Worm (Caenorhabditis elegans) whole organism, young adult: ENCODE measurements around the gene F43C11.16.

Experiments used
- D2030.7 ChIP-seq: fragments of 200-800 bp; sonication (Bioruptor generic); IDR thresholded peaks from 2 replicates; pipeline ENCODE4 v1.3.6; 2022; ENCODE audit warnings: missing genetic modification reagents, missing genetic modification characterization, missing compliant biosample characterization
- F10E7.11 ChIP-seq: sonication (generic microtip); optimal IDR thresholded peaks from 2 replicates; lab custom pipeline; 2017; ENCODE audit warnings: mild to moderate bottlenecking, missing genetic modification characterization, moderate library complexity, missing compliant biosample characterization
- F22D6.2 ChIP-seq: sonication (generic microtip); optimal IDR thresholded peaks from 2 replicates; lab custom pipeline; 2016; ENCODE audit warnings: mild to moderate bottlenecking, missing genetic modification characterization, missing compliant biosample characterization
- F49E8.2 ChIP-seq: sonication (generic microtip); optimal IDR thresholded peaks from 3 replicates; lab custom pipeline; 2017; ENCODE audit warnings: missing genetic modification characterization, mild to moderate bottlenecking, missing compliant biosample characterization, antibody characterized with exemption, moderate library complexity; ENCODE audit not compliant: insufficient read depth
- F57C9.4 ChIP-seq: sonication (generic microtip); optimal IDR thresholded peaks from 2 replicates; lab custom pipeline; 2017; ENCODE audit warnings: mild to moderate bottlenecking, missing genetic modification characterization, missing compliant biosample characterization
- T26A5.8 ChIP-seq: sonication (generic microtip); optimal IDR thresholded peaks from 2 replicates; lab custom pipeline; 2016; ENCODE audit warnings: missing genetic modification characterization, missing compliant biosample characterization
- Y53G8AR.9 ChIP-seq: fragments of 200-800 bp; sonication (Bioruptor generic); conservative IDR thresholded peaks from 2 replicates; pipeline ENCODE4 v1.3.6; 2022; ENCODE audit warnings: missing genetic modification reagents, missing genetic modification characterization, missing compliant biosample characterization
- athp-1 ChIP-seq: sonication (generic microtip); optimal IDR thresholded peaks from 2 replicates; lab custom pipeline; 2017; ENCODE audit warnings: mild to moderate bottlenecking, missing genetic modification characterization, missing compliant biosample characterization
- attf-6 ChIP-seq: fragments of 200-800 bp; sonication (Bioruptor generic); IDR thresholded peaks from 2 replicates; pipeline ENCODE4 v1.3.6; 2022; ENCODE audit warnings: missing genetic modification reagents, missing genetic modification characterization, missing compliant biosample characterization
- bed-2 ChIP-seq: fragments of 200-800 bp; sonication (Bioruptor generic); IDR thresholded peaks from 2 replicates; pipeline ENCODE4 v1.3.6; 2022; ENCODE audit warnings: missing genetic modification reagents, missing genetic modification characterization, missing compliant biosample characterization
- ccch-3 ChIP-seq: fragments of 200-800 bp; sonication (Bioruptor generic); optimal IDR thresholded peaks from 2 replicates; lab custom pipeline; 2018; ENCODE audit warnings: mild to moderate bottlenecking, missing genetic modification characterization, missing compliant biosample characterization
- cebp-1 ChIP-seq, 2 experiments: fragments of 200-800 bp in 1 of 2; sonication (Bioruptor generic) in 1 of 2; sonication (generic microtip) in 1 of 2; IDR thresholded peaks in 1 of 2; optimal IDR thresholded peaks in 1 of 2; 2 replicates each; pipeline versions ENCODE4 v1.3.6 to Lab custom; 2017 to 2022; ENCODE audit warnings: missing compliant biosample characterization in 2 of 2, missing genetic modification characterization in 2 of 2, mild to moderate bottlenecking in 1 of 2, missing genetic modification reagents in 1 of 2, moderate library complexity in 1 of 2
- cebp-2 ChIP-seq: fragments of 200-800 bp; sonication (Bioruptor generic); IDR thresholded peaks from 2 replicates; pipeline ENCODE4 v1.3.6; 2022; ENCODE audit warnings: missing genetic modification characterization, missing compliant biosample characterization
- chd-7 ChIP-seq: sonication (generic microtip); optimal IDR thresholded peaks from 2 replicates; lab custom pipeline; 2016; ENCODE audit warnings: mild to moderate bottlenecking, missing genetic modification characterization, moderate library complexity, missing compliant biosample characterization
- egl-18 ChIP-seq: fragments of 200-800 bp; sonication (Bioruptor generic); IDR thresholded peaks from 2 replicates; pipeline ENCODE4 v1.3.6; 2022; ENCODE audit warnings: missing genetic modification reagents, missing genetic modification characterization, missing compliant biosample characterization
- ekl-4 ChIP-seq: fragments of 200-800 bp; sonication (Bioruptor generic); IDR thresholded peaks from 2 replicates; pipeline ENCODE4 v1.3.6; 2022; ENCODE audit warnings: missing genetic modification reagents, missing genetic modification characterization, missing compliant biosample characterization
- ets-4 ChIP-seq: fragments of 200-800 bp; sonication (Bioruptor generic); optimal IDR thresholded peaks from 2 replicates; lab custom pipeline; 2018; ENCODE audit warnings: mild to moderate bottlenecking, missing genetic modification characterization, missing compliant biosample characterization
- fkh-3 ChIP-seq: sonication (generic microtip); optimal IDR thresholded peaks from 2 replicates; lab custom pipeline; 2016; ENCODE audit warnings: mild to moderate bottlenecking, missing genetic modification characterization, missing compliant biosample characterization
- hsf-1 ChIP-seq: fragments of 200-800 bp; sonication (Bioruptor generic); IDR thresholded peaks from 2 replicates; pipeline ENCODE4 v1.3.6; 2022; ENCODE audit warnings: missing genetic modification reagents, missing genetic modification characterization, missing compliant biosample characterization
- let-607 ChIP-seq, 2 experiments: fragments of 200-800 bp in 1 of 2; sonication (Bioruptor generic) in 1 of 2; sonication (generic microtip) in 1 of 2; optimal IDR thresholded peaks; 2 replicates each; lab custom pipeline; 2016 to 2018; ENCODE audit warnings: mild to moderate bottlenecking in 2 of 2, missing compliant biosample characterization in 2 of 2, missing genetic modification characterization in 2 of 2, moderate library complexity in 2 of 2, missing genotype in 1 of 2
- lin-26 ChIP-seq: fragments of 200-800 bp; sonication (Bioruptor generic); IDR thresholded peaks from 2 replicates; pipeline ENCODE4 v1.3.6; 2022; ENCODE audit warnings: missing genetic modification reagents, missing genetic modification characterization, missing compliant biosample characterization
- lin-35 ChIP-seq, 3 experiments: fragments of 150-350 bp in 2 of 3; sonication (generic microtip) in 1 of 3; optimal IDR thresholded peaks; 2 replicates each; lab custom pipeline; 2014 to 2018; ENCODE audit warnings: missing biosample characterization in 3 of 3, missing genetic modification characterization in 3 of 3, missing genetic modification reagents in 3 of 3
- lin-40 ChIP-seq: sonication (generic microtip); optimal IDR thresholded peaks from 2 replicates; lab custom pipeline; 2016; ENCODE audit warnings: missing genetic modification characterization, mild to moderate bottlenecking, missing compliant biosample characterization, missing genotype, missing genetic modification reagents
- lir-1 ChIP-seq: fragments of 200-800 bp; sonication (Bioruptor generic); conservative IDR thresholded peaks from 2 replicates; pipeline ENCODE4 v1.3.6; 2022; ENCODE audit warnings: missing genetic modification reagents, missing genetic modification characterization, missing compliant biosample characterization
- madf-10 ChIP-seq: sonication (generic microtip); optimal IDR thresholded peaks from 2 replicates; lab custom pipeline; 2016; ENCODE audit warnings: mild to moderate bottlenecking, missing genetic modification characterization, missing compliant biosample characterization
- madf-6 ChIP-seq: fragments of 200-800 bp; sonication (Bioruptor generic); IDR thresholded peaks from 2 replicates; pipeline ENCODE4 v1.3.6; 2022; ENCODE audit warnings: missing genetic modification reagents, missing genetic modification characterization, missing compliant biosample characterization
- madf-8 ChIP-seq: fragments of 200-800 bp; sonication (Bioruptor generic); conservative IDR thresholded peaks from 2 replicates; pipeline ENCODE4 v1.3.6; 2022; ENCODE audit warnings: missing genetic modification reagents, missing genetic modification characterization, missing compliant biosample characterization
- nfya-2 ChIP-seq: fragments of 200-800 bp; sonication (Bioruptor generic); IDR thresholded peaks from 2 replicates; pipeline ENCODE4 v1.3.6; 2022; ENCODE audit warnings: missing genetic modification reagents, missing genetic modification characterization, missing compliant biosample characterization
- nfyb-1 ChIP-seq: fragments of 200-800 bp; sonication (Bioruptor generic); IDR thresholded peaks from 2 replicates; pipeline ENCODE4 v1.3.6; 2022; ENCODE audit warnings: missing genetic modification reagents, missing genetic modification characterization, missing compliant biosample characterization
- nhr-120 ChIP-seq: fragments of 200-800 bp; sonication (Bioruptor generic); IDR thresholded peaks from 2 replicates; pipeline ENCODE4 v1.3.6; 2022; ENCODE audit warnings: missing genetic modification characterization, missing compliant biosample characterization
- nhr-80 ChIP-seq: sonication (generic microtip); optimal IDR thresholded peaks from 2 replicates; lab custom pipeline; 2016; ENCODE audit warnings: missing genetic modification characterization, missing compliant biosample characterization
- nhr-90 ChIP-seq: sonication (generic microtip); optimal IDR thresholded peaks from 2 replicates; lab custom pipeline; 2016; ENCODE audit warnings: missing genotype, mild to moderate bottlenecking, missing genetic modification characterization, missing compliant biosample characterization
- rcor-1 ChIP-seq: fragments of 200-800 bp; sonication (Bioruptor generic); IDR thresholded peaks from 2 replicates; pipeline ENCODE4 v1.3.6; 2022; ENCODE audit warnings: missing genetic modification reagents, missing genetic modification characterization, missing compliant biosample characterization
- repo-1 ChIP-seq: sonication (generic microtip); optimal IDR thresholded peaks from 2 replicates; lab custom pipeline; 2017; ENCODE audit warnings: mild to moderate bottlenecking, missing genetic modification characterization, missing compliant biosample characterization
- sea-2 ChIP-seq: fragments of 200-800 bp; sonication (Bioruptor generic); IDR thresholded peaks from 2 replicates; pipeline ENCODE4 v1.3.6; 2022; ENCODE audit warnings: missing genetic modification characterization, missing compliant biosample characterization
- snpc-4 ChIP-seq, 5 experiments: fragments of 150-350 bp in 1 of 5; sonication (generic microtip) in 4 of 5; optimal IDR thresholded peaks; 2 replicates each; lab custom pipeline; 2014 to 2018; ENCODE audit warnings: missing genetic modification characterization in 5 of 5, missing biosample characterization in 3 of 5, antibody characterized with exemption in 2 of 5, mild to moderate bottlenecking in 2 of 5, missing compliant biosample characterization in 2 of 5, missing genotype in 2 of 5, moderate library complexity in 2 of 5, missing genetic modification reagents in 1 of 5
- somi-1 ChIP-seq: fragments of 200-800 bp; sonication (Bioruptor generic); optimal IDR thresholded peaks from 2 replicates; lab custom pipeline; 2018; ENCODE audit warnings: mild to moderate bottlenecking, missing genetic modification characterization, missing compliant biosample characterization
- tbp1 ChIP-seq: fragments of 200-800 bp; sonication (Bioruptor generic); optimal IDR thresholded peaks from 2 replicates; lab custom pipeline; 2018; ENCODE audit warnings: mild to moderate bottlenecking, missing genetic modification characterization, missing compliant biosample characterization
- tlf-1 ChIP-seq: fragments of 200-800 bp; sonication (Bioruptor generic); optimal IDR thresholded peaks from 2 replicates; lab custom pipeline; 2018; ENCODE audit warnings: mild to moderate bottlenecking, missing genetic modification characterization, missing compliant biosample characterization
- unc-130 ChIP-seq: sonication (generic microtip); optimal IDR thresholded peaks from 2 replicates; lab custom pipeline; 2016; ENCODE audit warnings: missing genetic modification reagents, missing genetic modification characterization, missing compliant biosample characterization
- zim-3 ChIP-seq: sonication (generic microtip); optimal IDR thresholded peaks from 2 replicates; lab custom pipeline; 2017; ENCODE audit warnings: mild to moderate bottlenecking, missing genetic modification characterization, moderate library complexity, missing compliant biosample characterization
- ztf-18 ChIP-seq: sonication (generic microtip); optimal IDR thresholded peaks from 2 replicates; lab custom pipeline; 2016; ENCODE audit warnings: missing genotype, mild to moderate bottlenecking, missing genetic modification characterization, missing compliant biosample characterization
- ztf-22 ChIP-seq: fragments of 200-800 bp; sonication (Bioruptor generic); optimal IDR thresholded peaks from 2 replicates; lab custom pipeline; 2018; ENCODE audit warnings: mild to moderate bottlenecking, missing genetic modification characterization, moderate library complexity, missing compliant biosample characterization
- ztf-25 ChIP-seq: fragments of 200-800 bp; sonication (Bioruptor generic); IDR thresholded peaks from 2 replicates; pipeline ENCODE4 v1.3.6; 2022; ENCODE audit warnings: missing genetic modification reagents, missing genetic modification characterization, missing compliant biosample characterization
- ztf-26 ChIP-seq: sonication (generic microtip); optimal IDR thresholded peaks from 2 replicates; lab custom pipeline; 2017; ENCODE audit warnings: missing genetic modification characterization, missing compliant biosample characterization
- ztf-28 ChIP-seq: fragments of 200-800 bp; sonication (Bioruptor generic); IDR thresholded peaks from 2 replicates; pipeline ENCODE4 v1.3.6; 2022; ENCODE audit warnings: missing genetic modification reagents, missing genetic modification characterization, missing compliant biosample characterization
- ztf-3 ChIP-seq: fragments of 200-800 bp; sonication (Bioruptor generic); optimal IDR thresholded peaks from 2 replicates; lab custom pipeline; 2018; ENCODE audit warnings: mild to moderate bottlenecking, missing genetic modification characterization, missing compliant biosample characterization

Gene F43C11.16

ce11 chrII:2378465-2379009, 18.7 kb upstream of the F43C11.16 start (continued):
- no peak for TF ChIP-seq F57C9.4 (tag; lab: Kevin White, UChicago)
- TF ChIP-seq chd-7 (tag; lab: Kevin White, UChicago) = peak; percentile 31
- peak; percentile 84 for TF ChIP-seq tlf-1
- TF ChIP-seq T26A5.8 (tag; lab: Kevin White, UChicago) = no peak
- TF ChIP-seq zim-3 (tag; lab: Kevin White, UChicago) = no peak
- TF ChIP-seq nfyb-1 (GFP tag; lab: Robert Waterston, UW) = peak; percentile 91
- TF ChIP-seq Y53G8AR.9 (GFP tag; lab: Robert Waterston, UW) = 0 out of 2 replicates have a peak, but pooled peaks have one; percentile 55
- no peak for TF ChIP-seq hsf-1 (GFP tag; lab: Robert Waterston, UW)
- peak; percentile 100 for TF ChIP-seq ztf-22
- no peak for TF ChIP-seq snpc-4 (GFP tag; optimal IDR thresholded peaks at IDR 0.05; lab: Kevin White, UChicago)
- TF ChIP-seq snpc-4 (tag; optimal IDR thresholded peaks at IDR 0.05; lab: Kevin White, UChicago) = peak in 1 of 4 experiments; percentile 44
- TF ChIP-seq tbp1 (GFP tag; lab: Kevin White, UChicago) = peak; percentile 65
- TF ChIP-seq madf-6 (GFP tag; lab: Robert Waterston, UW) = no peak
- TF ChIP-seq egl-18 (GFP tag; lab: Robert Waterston, UW) = no peak
- no peak for TF ChIP-seq D2030.7
- TF ChIP-seq athp-1 (tag; lab: Kevin White, UChicago) = no peak
- no peak for TF ChIP-seq nfya-2 (GFP tag; lab: Robert Waterston, UW)
- peak; percentile 41 for TF ChIP-seq madf-10
- TF ChIP-seq ets-4 (GFP tag; lab: Kevin White, UChicago) = peak; percentile 99
- no peak for TF ChIP-seq madf-8 (GFP tag; lab: Robert Waterston, UW)
- no peak for TF ChIP-seq somi-1 (GFP tag; lab: Kevin White, UChicago)
- TF ChIP-seq let-607 (tag; optimal IDR thresholded peaks at IDR 0.05; lab: Kevin White, UChicago) = peak; percentile 79 to 88
- TF ChIP-seq rcor-1 (GFP tag; lab: Robert Waterston, UW) = no peak
- TF ChIP-seq lin-40 (tag; lab: Kevin White, UChicago) = no peak
- no peak for TF ChIP-seq ekl-4 (GFP tag; lab: Robert Waterston, UW)
- TF ChIP-seq nhr-120 = no peak
- TF ChIP-seq ztf-26 = peak; percentile 19
- TF ChIP-seq cebp-1 (GFP tag; IDR thresholded peaks at IDR 0.05; lab: Robert Waterston, UW) = no peak
- TF ChIP-seq cebp-1 (tag; optimal IDR thresholded peaks at IDR 0.05; lab: Kevin White, UChicago) = no peak
- peak; percentile 97 for TF ChIP-seq nhr-90
- TF ChIP-seq repo-1 = peak; percentile 76
- TF ChIP-seq lir-1 = 0 out of 2 replicates have a peak, but pooled peaks have one; percentile 45
- peak; percentile 80 for TF ChIP-seq ztf-3 (GFP tag; lab: Kevin White, UChicago)
- TF ChIP-seq F22D6.2 (tag; lab: Kevin White, UChicago) = peak; percentile 86
- no peak for TF ChIP-seq F10E7.11 (tag; lab: Kevin White, UChicago)
- TF ChIP-seq unc-130 = no peak
- TF ChIP-seq lin-26 (GFP tag; lab: Robert Waterston, UW) = no peak
- TF ChIP-seq sea-2 (GFP tag; lab: Robert Waterston, UW) = no peak
- no peak for TF ChIP-seq ztf-25 (GFP tag; lab: Robert Waterston, UW)
- no peak for TF ChIP-seq F49E8.2
- TF ChIP-seq nhr-80 (tag; lab: Kevin White, UChicago) = peak; percentile 100
- no peak for TF ChIP-seq ztf-28 (GFP tag; lab: Robert Waterston, UW)
- no peak for TF ChIP-seq attf-6 (GFP tag; lab: Robert Waterston, UW)
- TF ChIP-seq fkh-3 (tag; lab: Kevin White, UChicago) = no peak
- no peak for TF ChIP-seq ccch-3 (GFP tag; lab: Kevin White, UChicago)
- peak; percentile 12 for TF ChIP-seq ztf-18 (tag; lab: Kevin White, UChicago)
- TF ChIP-seq lin-35 (GFP tag; optimal IDR thresholded peaks at IDR 0.05; lab: Kevin White, UChicago) = no peak
- TF ChIP-seq bed-2 (GFP tag; lab: Robert Waterston, UW) = no peak
- TF ChIP-seq cebp-2 (GFP tag; lab: Robert Waterston, UW) = no peak
